Worm (Caenorhabditis elegans): Measurements from ENCODE around the gene F44E7.4.

The F44E7.4 gene

DNA sequence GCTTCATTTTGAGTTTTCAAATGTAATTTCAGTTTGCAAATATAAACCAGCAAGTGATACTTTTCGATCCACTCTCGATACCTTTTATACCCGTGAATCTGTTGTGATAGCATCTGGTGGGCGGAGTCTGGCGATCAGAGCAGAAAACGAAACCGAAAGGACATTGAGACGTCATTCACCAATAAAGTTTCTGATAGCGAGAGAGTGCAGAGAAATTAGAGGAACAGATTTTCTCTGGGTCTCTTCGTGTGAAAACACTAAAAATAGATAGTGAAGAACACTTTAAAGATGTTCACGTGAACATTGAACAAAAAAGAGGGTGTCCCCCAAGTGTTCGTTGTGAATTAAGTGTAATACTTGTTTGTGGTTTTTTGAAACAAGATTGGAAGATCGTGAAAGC lies 13.0 kb downstream of the F44E7.4 start, which contains the start of gene pgph-3 (continued):
- TF ChIP-seq jun-1 (tag; optimal IDR thresholded peaks at IDR 0.05) (no peak), nhr-90 (tag; optimal IDR thresholded peaks at IDR 0.05; ENCODE audit: poor library complexity) (no peak), rnt-1 (tag; optimal IDR thresholded peaks at IDR 0.05) (peak; percentile 40), C16A3.4 (tag; optimal IDR thresholded peaks at IDR 0.05) (no peak), mep-1 (tag; optimal IDR thresholded peaks at IDR 0.05) (peak; percentile 28), ztf-4 (tag; optimal IDR thresholded peaks at IDR 0.05) (no peak), nhr-20 (tag; optimal IDR thresholded peaks at IDR 0.05) (peak; percentile 49), mdl-1 (tag; optimal IDR thresholded peaks at IDR 0.05) (no peak), C04F5.9 (tag; optimal IDR thresholded peaks at IDR 0.05) (no peak), hlh-4 (tag; optimal IDR thresholded peaks at IDR 0.05) (no peak), F16B12.6 (tag; optimal IDR thresholded peaks at IDR 0.05) (no peak), ces-1 (GFP tag; optimal IDR thresholded peaks at IDR 0.05) (no peak), mab-9 (GFP tag; IDR thresholded peaks at IDR 0.05) (no peak), lin-15B (tag; optimal IDR thresholded peaks at IDR 0.05) (no peak), fkh-8 (tag; optimal IDR thresholded peaks at IDR 0.05) (no peak)

DNA sequence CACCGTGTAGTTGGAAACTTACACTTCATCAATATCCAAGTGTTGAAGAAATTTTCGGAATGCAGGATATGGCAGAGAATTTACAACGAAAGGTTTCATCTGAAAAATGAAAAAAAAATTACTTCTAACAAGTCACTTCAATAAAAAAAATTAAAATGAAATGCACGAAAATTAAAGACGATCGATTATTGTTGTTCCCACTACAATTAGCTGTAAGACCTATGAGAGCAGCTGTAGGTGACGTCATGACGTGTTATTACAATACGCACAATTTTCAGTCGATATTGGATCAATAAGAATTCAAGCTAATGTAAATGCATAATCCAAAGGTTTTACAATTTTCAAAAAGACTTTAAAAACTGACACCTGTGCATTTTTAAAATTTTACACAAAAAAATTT lies 16.6 kb downstream of the F44E7.4 start, which contains the start of gene C53A3.1:
Gene C53A3.1, minus strand, starts transcription at position 101 of the 400 bp plus-strand sequence.
- TF ChIP-seq unc-130 (tag; optimal IDR thresholded peaks at IDR 0.05): no peak
- no peak for TF ChIP-seq unc-98 (GFP tag; IDR thresholded peaks at IDR 0.05)
- no peak for TF ChIP-seq dsc-1 (tag; optimal IDR thresholded peaks at IDR 0.05)
- TF ChIP-seq grh-1 (GFP tag; IDR thresholded peaks at IDR 0.05): no peak
- TF ChIP-seq pax-3 (tag; optimal IDR thresholded peaks at IDR 0.05): no peak
- no peak for TF ChIP-seq zip-4 (GFP tag; optimal IDR thresholded peaks at IDR 0.05)
- no peak for TF ChIP-seq unc-30 (tag; optimal IDR thresholded peaks at IDR 0.05)
- no peak for TF ChIP-seq nhr-237 (tag; optimal IDR thresholded peaks at IDR 0.05)
- no peak for TF ChIP-seq C34B4.2 (tag; optimal IDR thresholded peaks at IDR 0.05)
- TF ChIP-seq xbp-1 (tag; optimal IDR thresholded peaks at IDR 0.05): no peak
- no peak for TF ChIP-seq pqm-1 (tag; optimal IDR thresholded peaks at IDR 0.05)
- no peak for TF ChIP-seq egl-27 (tag; optimal IDR thresholded peaks at IDR 0.05)
- TF ChIP-seq nhr-84 (tag; optimal IDR thresholded peaks at IDR 0.05): no peak
- no peak for TF ChIP-seq nhr-28 (tag; optimal IDR thresholded peaks at IDR 0.05)
- TF ChIP-seq elt-2 (tag; optimal IDR thresholded peaks at IDR 0.05): no peak
- TF ChIP-seq nhr-11 (tag; optimal IDR thresholded peaks at IDR 0.05): no peak
- no peak for TF ChIP-seq alr-1 (tag; optimal IDR thresholded peaks at IDR 0.05; ENCODE audit: borderline replicate concordance)
- TF ChIP-seq blmp-1 (tag; optimal IDR thresholded peaks at IDR 0.05): no peak
- no peak for TF ChIP-seq rnt-1 (tag; optimal IDR thresholded peaks at IDR 0.05)
- no peak for TF ChIP-seq nhr-76 (tag; optimal IDR thresholded peaks at IDR 0.05)

- no peak for TF ChIP-seq nhr-11 (tag; optimal IDR thresholded peaks at IDR 0.05)
- TF ChIP-seq irx-1 (tag; optimal IDR thresholded peaks at IDR 0.05): no peak
- no peak for TF ChIP-seq lin-15B (tag; optimal IDR thresholded peaks at IDR 0.05)
- TF ChIP-seq nhr-90 (tag; optimal IDR thresholded peaks at IDR 0.05; ENCODE audit: poor library complexity): no peak
- TF ChIP-seq dpl-1 (GFP tag; optimal IDR thresholded peaks at IDR 0.05): no peak
- no peak for TF ChIP-seq swsn-7 (tag; optimal IDR thresholded peaks at IDR 0.05)
- TF ChIP-seq unc-98 (GFP tag; IDR thresholded peaks at IDR 0.05): no peak
- TF ChIP-seq nhr-76 (tag; optimal IDR thresholded peaks at IDR 0.05): no peak
- TF ChIP-seq mdl-1 (tag; optimal IDR thresholded peaks at IDR 0.05): no peak
Measured at ce11 chrV:5758780-5759179, 18.0 kb downstream of the F44E7.4 start, which contains the start of gene C53A3.4. TSS of gene C53A3.4 (minus strand) at chrV:5758880.

ce11 chrV:5756193-5756592 lies 20.6 kb downstream of the F44E7.4 start, which contains the start of gene C53A3.3:
TSS of gene C53A3.3 (plus strand) at chrV:5756493.
- TF ChIP-seq C16A3.4 (tag; optimal IDR thresholded peaks at IDR 0.05): no peak
- no peak for TF ChIP-seq dpl-1 (GFP tag; optimal IDR thresholded peaks at IDR 0.05)
- TF ChIP-seq zag-1 (tag; optimal IDR thresholded peaks at IDR 0.05): no peak
- no peak for TF ChIP-seq pag-3 (tag; optimal IDR thresholded peaks at IDR 0.05; ENCODE audit: borderline replicate concordance, insufficient read depth)
- no peak for TF ChIP-seq ztf-11 (tag; optimal IDR thresholded peaks at IDR 0.05)
- TF ChIP-seq fkh-8 (tag; optimal IDR thresholded peaks at IDR 0.05): no peak
- no peak for TF ChIP-seq hlh-4 (tag; optimal IDR thresholded peaks at IDR 0.05)
- TF ChIP-seq C34B4.2 (tag; optimal IDR thresholded peaks at IDR 0.05): no peak
- TF ChIP-seq ceh-63 (GFP tag; optimal IDR thresholded peaks at IDR 0.05): no peak
- no peak for TF ChIP-seq nhr-20 (tag; optimal IDR thresholded peaks at IDR 0.05)

Measured in whole organism, L1 larva.